Fruit fly (Drosophila melanogaster): ENCODE results near the gene CG10853.

CG10853 gene

DNA sequence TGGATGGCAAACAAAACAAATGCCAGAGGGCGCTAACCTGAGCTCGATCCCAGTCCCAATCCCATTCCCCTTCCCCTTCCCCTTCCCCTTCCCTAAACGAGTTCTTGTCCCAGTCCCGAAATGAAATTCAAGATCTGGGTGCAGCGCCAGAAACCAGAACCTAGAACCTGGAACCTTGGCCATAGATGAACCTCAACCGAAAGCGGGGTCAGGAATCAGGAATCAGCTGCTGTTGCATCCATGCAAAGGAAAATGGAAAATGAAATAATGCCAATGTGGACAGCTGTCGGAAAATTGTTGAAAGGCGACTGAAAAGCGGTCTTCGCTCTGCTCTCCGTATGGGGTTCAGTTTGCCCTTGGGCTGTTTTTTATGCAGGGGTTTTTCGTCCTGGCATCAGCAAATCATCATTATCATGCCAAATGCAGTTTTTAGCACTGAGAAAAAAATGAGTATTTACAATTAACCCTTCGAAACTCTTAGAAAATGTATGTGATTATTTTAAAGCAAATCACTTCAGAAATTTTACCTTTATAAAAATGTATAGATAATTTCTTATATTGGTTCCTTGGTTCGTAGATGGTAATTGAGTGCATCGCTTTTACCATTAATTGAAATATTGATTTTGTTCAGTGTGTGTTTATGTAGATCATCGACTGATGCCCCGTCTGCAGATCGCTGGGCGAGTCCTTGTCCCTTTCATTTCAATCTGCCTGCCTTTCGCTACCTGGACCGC lies 30.1 kb downstream of the CG10853 start (continued):
- no peak for TF ChIP-seq CG13123 (GFP tag; optimal IDR thresholded peaks at IDR 0.05)
- no peak for TF ChIP-seq Antp (GFP tag; optimal IDR thresholded peaks at IDR 0.05)
- no peak for TF ChIP-seq CG14667 (GFP tag; IDR thresholded peaks at IDR 0.05)
- peak; percentile 53; the same call in 1 of the 2 replicates for TF ChIP-seq ara (GFP tag; IDR thresholded peaks at IDR 0.05)
- no peak for TF ChIP-seq CG10366 (GFP tag; IDR thresholded peaks at IDR 0.05)
- no peak for TF ChIP-seq fd3F (GFP tag; optimal IDR thresholded peaks at IDR 0.05)
- peak; percentile 58 for TF ChIP-seq Elba2 (GFP tag; optimal IDR thresholded peaks at IDR 0.05)
- TF ChIP-seq pho (GFP tag; optimal IDR thresholded peaks at IDR 0.05), result no peak
- TF ChIP-seq CG14050 (GFP tag; IDR thresholded peaks at IDR 0.05), result no peak
- TF ChIP-seq CG3407 (GFP tag; optimal IDR thresholded peaks at IDR 0.05), result no peak
- TF ChIP-seq odd (GFP tag; optimal IDR thresholded peaks at IDR 0.05), result no peak
- TF ChIP-seq Hmr (GFP tag; optimal IDR thresholded peaks at IDR 0.05), result no peak
- TF ChIP-seq ken (GFP tag; IDR thresholded peaks at IDR 0.05), result no peak
- no peak for TF ChIP-seq wor (GFP tag; IDR thresholded peaks at IDR 0.05)
- no peak for TF ChIP-seq org-1 (GFP tag; optimal IDR thresholded peaks at IDR 0.05)
- no peak for TF ChIP-seq zfh2 (GFP tag; optimal IDR thresholded peaks at IDR 0.05)
- TF ChIP-seq lola (GFP tag; optimal IDR thresholded peaks at IDR 0.05), result peak in 1 of 3 experiments; percentile 80
- no peak for TF ChIP-seq unpg (GFP tag; optimal IDR thresholded peaks at IDR 0.05)
- peak; percentile 38 for TF ChIP-seq CG2202 (tag; optimal IDR thresholded peaks at IDR 0.05)
- TF ChIP-seq CG6854 (GFP tag; optimal IDR thresholded peaks at IDR 0.05), result no peak
- TF ChIP-seq ham (GFP tag; IDR thresholded peaks at IDR 0.05), result no peak
- peak; percentile 90 for TF ChIP-seq zen (tag; optimal IDR thresholded peaks at IDR 0.05)
- no peak for TF ChIP-seq CG9876 (GFP tag; optimal IDR thresholded peaks at IDR 0.05)
- TF ChIP-seq GATAe (GFP tag; conservative IDR thresholded peaks at IDR 0.05), result no peak
- no peak for TF ChIP-seq CG12104 (GFP tag; optimal IDR thresholded peaks at IDR 0.05)
- TF ChIP-seq CG4820 (GFP tag; optimal IDR thresholded peaks at IDR 0.05), result peak; percentile 12
- peak; percentile 54 for TF ChIP-seq row (GFP tag; IDR thresholded peaks at IDR 0.05)
- no peak for TF ChIP-seq cato (GFP tag; optimal IDR thresholded peaks at IDR 0.05; ENCODE audit: borderline replicate concordance)
- no peak for TF ChIP-seq dimm (GFP tag; IDR thresholded peaks at IDR 0.05)
- TF ChIP-seq BEAF-32 (GFP tag; optimal IDR thresholded peaks at IDR 0.05), result no peak
- TF ChIP-seq CG10209 (GFP tag; optimal IDR thresholded peaks at IDR 0.05), result peak; percentile 9
- TF ChIP-seq CG11456 (GFP tag; IDR thresholded peaks at IDR 0.05), result no peak
- no peak for TF ChIP-seq emc (GFP tag; optimal IDR thresholded peaks at IDR 0.05)
- TF ChIP-seq CG2129 (GFP tag; IDR thresholded peaks at IDR 0.05; ENCODE audit: partially characterized antibody), result no peak
- no peak for TF ChIP-seq pzg (GFP tag; optimal IDR thresholded peaks at IDR 0.05)
- no peak for TF ChIP-seq CG14860 (GFP tag; IDR thresholded peaks at IDR 0.05; ENCODE audit: partially characterized antibody)
- no peak for TF ChIP-seq ttk (GFP tag; IDR thresholded peaks at IDR 0.05)

- TF ChIP-seq Hey (tag; optimal IDR thresholded peaks at IDR 0.05) (no peak), CG5953 (GFP tag; IDR thresholded peaks at IDR 0.05) (no peak), CG15073 (GFP tag; optimal IDR thresholded peaks at IDR 0.05) (no peak), bcd (GFP tag; optimal IDR thresholded peaks at IDR 0.05) (no peak), Oaz (GFP tag; IDR thresholded peaks at IDR 0.05) (no peak), Sry-δ (GFP tag; optimal IDR thresholded peaks at IDR 0.05) (no peak), scrt (GFP tag; optimal IDR thresholded peaks at IDR 0.05) (peak; percentile 68), MBD-R2 (GFP tag; IDR thresholded peaks at IDR 0.05) (no peak), wor (GFP tag; IDR thresholded peaks at IDR 0.05) (peak; percentile 33; the same call in 1 of the 2 replicates), CG6272 (GFP tag; IDR thresholded peaks at IDR 0.05) (no peak), D19A (tag; optimal IDR thresholded peaks at IDR 0.05) (peak; percentile 71), crc (GFP tag; optimal IDR thresholded peaks at IDR 0.05) (no peak), abd-A (tag; optimal IDR thresholded peaks at IDR 0.05) (peak; percentile 48), CG7839 (tag; optimal IDR thresholded peaks at IDR 0.05) (no peak), stwl (tag; optimal IDR thresholded peaks at IDR 0.05) (no peak)
Observed at dm6 chr3L:3978762-3979516, 31.2 kb downstream of the CG10853 start.
